Worm (Caenorhabditis elegans) whole organism, L3 larva: ENCODE data around the gene degl-2.
A peak's percentile ranks its signal among the peaks of the same experiment; 100 is the strongest.
"Not testable (repeated sequence)": the region's sequence is repeated elsewhere in the genome, so short reads cannot be mapped to it uniquely, and the experiment has no call there.

Experiments
- ZK546.5 ChIP-seq: sonication (generic microtip); optimal IDR thresholded peaks from 2 replicates; lab custom pipeline; 2017; ENCODE audit warnings: missing biosample characterization, missing genetic modification characterization
- aly-2 ChIP-seq: fragments of 150-350 bp; optimal IDR thresholded peaks from 2 replicates; lab custom pipeline; 2014; ENCODE audit warnings: missing biosample characterization, missing genetic modification characterization
- ama-1 ChIP-seq: fragments of 150-350 bp; optimal IDR thresholded peaks from 2 replicates; lab custom pipeline; 2018
- ceh-16 ChIP-seq: sonication (generic microtip); optimal IDR thresholded peaks from 2 replicates; lab custom pipeline; 2017; ENCODE audit warnings: missing biosample characterization, missing genetic modification characterization
- daf-12 ChIP-seq: fragments of 150-350 bp; optimal IDR thresholded peaks from 2 replicates; lab custom pipeline; 2014; ENCODE audit warnings: missing biosample characterization, missing genetic modification reagents, missing genetic modification characterization
- elt-1 ChIP-seq: fragments of 150-350 bp; optimal IDR thresholded peaks from 2 replicates; lab custom pipeline; 2014; ENCODE audit warnings: missing biosample characterization, missing genetic modification characterization
- elt-2 ChIP-seq: sonication (generic microtip); optimal IDR thresholded peaks from 2 replicates; lab custom pipeline; 2016; ENCODE audit warnings: missing genetic modification reagents, mild to moderate bottlenecking, missing genetic modification characterization, missing compliant biosample characterization
- elt-3 ChIP-seq, 3 experiments: fragments of 150-350 bp in 1 of 3; sonication (generic microtip) in 2 of 3; optimal IDR thresholded peaks; 2 replicates in 2 of 3; 4 replicates in 1 of 3; lab custom pipeline; 2014 to 2017; ENCODE audit warnings: missing biosample characterization in 3 of 3, missing genetic modification characterization in 3 of 3
- eor-1 ChIP-seq, 2 experiments: fragments of 150-350 bp; optimal IDR thresholded peaks; 2 replicates each; lab custom pipeline; 2014 to 2018; ENCODE audit warnings: missing biosample characterization in 2 of 2, missing genetic modification characterization in 2 of 2
- fkh-10 ChIP-seq: sonication (generic microtip); optimal IDR thresholded peaks from 2 replicates; lab custom pipeline; 2017; ENCODE audit warnings: missing biosample characterization, missing genetic modification reagents, missing genetic modification characterization
- fos-1 ChIP-seq: fragments of 150-350 bp; optimal IDR thresholded peaks from 2 replicates; lab custom pipeline; 2014; ENCODE audit warnings: missing biosample characterization, missing genetic modification characterization
- hmg-11 ChIP-seq: sonication (generic microtip); optimal IDR thresholded peaks from 2 replicates; lab custom pipeline; 2016; ENCODE audit warnings: missing genetic modification characterization, missing compliant biosample characterization
- lin-15B ChIP-seq: fragments of 150-350 bp; optimal IDR thresholded peaks from 2 replicates; lab custom pipeline; 2014; ENCODE audit warnings: missing biosample characterization, missing genetic modification characterization
- lin-39 ChIP-seq: fragments of 150-350 bp; optimal IDR thresholded peaks from 2 replicates; lab custom pipeline; 2018; ENCODE audit warnings: missing biosample characterization, missing genetic modification reagents, missing genetic modification characterization
- mdl-1 ChIP-seq: fragments of 150-350 bp; optimal IDR thresholded peaks from 2 replicates; lab custom pipeline; 2014; ENCODE audit warnings: missing biosample characterization, missing genetic modification characterization
- nhr-12 ChIP-seq: fragments of 150-350 bp; optimal IDR thresholded peaks from 2 replicates; lab custom pipeline; 2014; ENCODE audit warnings: missing biosample characterization, missing genetic modification characterization
- nhr-23 ChIP-seq: fragments of 150-350 bp; optimal IDR thresholded peaks from 2 replicates; lab custom pipeline; 2014; ENCODE audit warnings: missing biosample characterization, missing genetic modification reagents, missing genetic modification characterization
- nhr-237 ChIP-seq: fragments of 150-350 bp; optimal IDR thresholded peaks from 2 replicates; lab custom pipeline; 2014; ENCODE audit warnings: missing biosample characterization, missing genetic modification characterization
- nhr-25 ChIP-seq: sonication (generic microtip); optimal IDR thresholded peaks from 2 replicates; lab custom pipeline; 2017; ENCODE audit warnings: missing biosample characterization, missing genetic modification characterization
- nhr-28 ChIP-seq: fragments of 150-350 bp; optimal IDR thresholded peaks from 2 replicates; lab custom pipeline; 2014; ENCODE audit warnings: missing biosample characterization, missing genetic modification characterization
- nhr-76 ChIP-seq: fragments of 150-350 bp; sonication (generic microtip); optimal IDR thresholded peaks from 5 replicates; lab custom pipeline; 2014; ENCODE audit warnings: missing biosample characterization, missing genetic modification characterization
- nhr-77 ChIP-seq: fragments of 150-350 bp; optimal IDR thresholded peaks from 2 replicates; lab custom pipeline; 2014; ENCODE audit warnings: missing biosample characterization, missing genetic modification characterization
- pha-4 ChIP-seq: fragments of 150-350 bp; optimal IDR thresholded peaks from 2 replicates; lab custom pipeline; 2014; ENCODE audit warnings: missing biosample characterization, missing genetic modification reagents, missing genetic modification characterization
- pqm-1 ChIP-seq: fragments of 150-350 bp; optimal IDR thresholded peaks from 2 replicates; lab custom pipeline; 2017; ENCODE audit warnings: missing biosample characterization, missing genetic modification characterization, inconsistent platforms
- sea-2 ChIP-seq: fragments of 150-350 bp; sonication (generic microtip); optimal IDR thresholded peaks from 4 replicates; lab custom pipeline; 2014; ENCODE audit warnings: missing biosample characterization, missing genetic modification reagents, missing genetic modification characterization
- skn-1 ChIP-seq: fragments of 150-350 bp; optimal IDR thresholded peaks from 2 replicates; lab custom pipeline; 2014; ENCODE audit warnings: missing biosample characterization, missing genetic modification characterization
- snpc-4 ChIP-seq: fragments of 150-350 bp; optimal IDR thresholded peaks from 2 replicates; lab custom pipeline; 2014; ENCODE audit warnings: missing biosample characterization, missing genetic modification characterization
- tbx-2 ChIP-seq: sonication (generic microtip); optimal IDR thresholded peaks from 2 replicates; lab custom pipeline; 2016; ENCODE audit warnings: mild to moderate bottlenecking, missing genetic modification characterization, missing compliant biosample characterization
- unc-39 ChIP-seq: sonication (generic microtip); optimal IDR thresholded peaks from 4 replicates; lab custom pipeline; 2017; ENCODE audit warnings: missing biosample characterization, missing genetic modification characterization
- unc-62 ChIP-seq: fragments of 150-350 bp; sonication (generic microtip); optimal IDR thresholded peaks from 4 replicates; lab custom pipeline; 2014; ENCODE audit warnings: missing biosample characterization, missing genetic modification reagents, missing genetic modification characterization
- zag-1 ChIP-seq: fragments of 150-350 bp; optimal IDR thresholded peaks from 2 replicates; lab custom pipeline; 2014; ENCODE audit warnings: missing biosample characterization, missing genetic modification characterization
- ztf-11 ChIP-seq: fragments of 150-350 bp; optimal IDR thresholded peaks from 2 replicates; lab custom pipeline; 2014; ENCODE audit warnings: missing biosample characterization, missing genetic modification characterization
- ztf-4 ChIP-seq: fragments of 150-350 bp; optimal IDR thresholded peaks from 2 replicates; lab custom pipeline; 2014; ENCODE audit warnings: missing biosample characterization, missing genetic modification characterization

degl-2 gene

DNA sequence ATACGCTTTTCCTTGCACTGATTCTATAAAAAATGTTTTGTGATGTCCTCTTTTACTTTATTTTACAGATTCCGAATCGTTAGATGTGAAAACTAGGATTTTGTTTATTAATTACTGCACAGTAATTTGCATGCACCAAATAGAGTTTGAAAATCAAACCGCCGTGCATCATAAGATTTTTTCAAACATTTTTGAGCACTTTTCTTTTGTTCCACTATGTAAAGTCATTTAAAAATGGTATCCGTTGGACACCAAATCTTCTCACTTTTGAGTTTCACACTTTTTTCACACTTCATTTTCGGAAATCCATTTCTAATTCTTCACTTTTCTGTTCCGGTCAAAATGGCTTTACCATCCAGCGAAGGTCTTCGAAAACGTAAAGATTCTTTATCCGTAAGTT, at the start of gene degl-2:
Gene degl-2, plus strand, starts transcription at position 301 of the 400 bp plus-strand sequence.
- TF ChIP-seq nhr-23 (tag; lab: Kevin White, UChicago), result no peak
- TF ChIP-seq aly-2 (tag; lab: Kevin White, UChicago), result no peak
- no peak for TF ChIP-seq hmg-11 (tag; lab: Kevin White, UChicago)
- TF ChIP-seq mdl-1 (tag; lab: Kevin White, UChicago), result no peak
- TF ChIP-seq nhr-28, result no peak
- TF ChIP-seq snpc-4, result no peak
- no peak for TF ChIP-seq elt-3 (tag; optimal IDR thresholded peaks at IDR 0.05; lab: Kevin White, UChicago)
- TF ChIP-seq pha-4 (tag; lab: Kevin White, UChicago), result no peak
- TF ChIP-seq nhr-12 (tag; lab: Kevin White, UChicago), result no peak
- no peak for TF ChIP-seq nhr-25
- TF ChIP-seq eor-1 (tag; optimal IDR thresholded peaks at IDR 0.05; lab: Kevin White, UChicago), result no peak
- no peak for TF ChIP-seq elt-2 (tag; lab: Kevin White, UChicago)
- TF ChIP-seq pqm-1 (tag; lab: Kevin White, UChicago), result no peak
- TF ChIP-seq lin-39 (tag; lab: Kevin White, UChicago), result no peak

DNA sequence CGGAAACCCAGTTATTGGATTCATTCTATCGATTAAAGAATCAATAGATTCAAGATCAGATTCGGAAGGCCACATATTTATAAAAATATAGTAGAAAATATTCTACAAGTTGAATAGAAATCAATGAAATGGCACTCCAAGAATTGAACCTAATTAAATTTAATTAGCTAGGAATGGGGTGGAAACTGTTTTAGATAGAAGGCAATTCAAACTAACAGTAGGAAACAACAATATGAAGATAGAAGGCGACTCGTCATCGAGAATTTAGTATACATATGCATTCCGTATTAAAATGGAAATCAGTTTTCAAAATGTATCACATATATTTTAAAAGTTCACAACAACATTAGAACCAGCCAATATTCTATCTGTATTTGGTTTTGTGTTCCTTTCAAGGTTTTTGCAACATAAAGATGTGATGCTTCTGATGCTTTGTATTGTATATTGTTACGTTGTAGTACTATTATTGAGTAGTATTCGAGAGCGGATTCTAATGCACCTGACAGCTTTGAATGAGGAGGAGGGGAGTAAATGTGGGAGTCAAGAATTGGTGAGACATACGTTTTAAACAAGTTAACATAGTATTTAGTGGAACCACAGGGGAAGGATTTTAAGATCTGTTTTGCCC, 47.4 kb upstream of the degl-2 start, which contains the start of the genes F27C8.3 and F27C8.2:
Gene F27C8.3, minus strand, starts transcription at position 101 of the 628 bp plus-strand sequence.
Gene F27C8.2, plus strand, starts transcription at position 578 of the 628 bp plus-strand sequence.
- TF ChIP-seq elt-1 (tag; lab: Kevin White, UChicago); unc-62 (GFP tag; lab: Kevin White, UChicago); fkh-10: not testable (repeated sequence)

- TF ChIP-seq tbx-2 (tag; lab: Kevin White, UChicago) (no peak), aly-2 (tag; lab: Kevin White, UChicago) (no peak), pha-4 (tag; lab: Kevin White, UChicago) (no peak), eor-1 (tag; optimal IDR thresholded peaks at IDR 0.05; lab: Kevin White, UChicago) (no peak), fos-1 (tag; lab: Kevin White, UChicago) (no peak), unc-39 (tag; lab: Kevin White, UChicago) (no peak), ama-1 (no peak), nhr-237 (tag; lab: Kevin White, UChicago) (no peak), hmg-11 (tag; lab: Kevin White, UChicago) (no peak), daf-12 (tag; lab: Kevin White, UChicago) (no peak), lin-15B (no peak), elt-2 (tag; lab: Kevin White, UChicago) (no peak), nhr-23 (tag; lab: Kevin White, UChicago) (no peak), ceh-16 (no peak), zag-1 (tag; lab: Kevin White, UChicago) (no peak), nhr-12 (tag; lab: Kevin White, UChicago) (no peak), fkh-10 (no peak), nhr-28 (no peak), ztf-11 (no peak), ztf-4 (tag; lab: Kevin White, UChicago) (no peak)
These were observed 41.7 kb upstream of the degl-2 start, which contains the start of gene aat-1 for ce11 chrIV:9601595-9601994. Gene aat-1, minus strand, starts transcription at chrIV:9601695.

DNA sequence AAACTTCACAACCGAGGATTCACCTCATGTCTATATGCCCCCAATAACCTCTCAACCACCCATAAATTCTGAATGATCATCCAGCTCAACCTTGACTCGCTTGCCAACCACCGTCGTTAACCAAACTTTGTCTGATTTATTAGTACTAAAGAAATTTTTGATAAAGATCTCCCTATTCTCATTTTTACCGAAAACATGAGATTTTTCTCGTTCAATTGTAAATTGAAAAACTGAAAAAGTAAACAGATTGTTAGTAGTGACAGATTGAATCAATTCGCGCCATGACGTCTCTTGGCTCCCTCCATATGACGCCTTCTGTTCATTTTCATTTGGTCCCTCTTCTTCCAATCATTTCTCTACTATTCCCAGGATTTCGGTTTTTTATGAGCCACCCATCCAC, 35.3 kb upstream of the degl-2 start:
- TF ChIP-seq elt-1 (tag; lab: Kevin White, UChicago), result peak; percentile 98
- no peak for TF ChIP-seq sea-2 (GFP tag; lab: Kevin White, UChicago)

- TF ChIP-seq nhr-76 (tag; lab: Kevin White, UChicago) (no peak), elt-1 (tag; lab: Kevin White, UChicago) (peak; percentile 93), ZK546.5 (no peak), hmg-11 (tag; lab: Kevin White, UChicago) (no peak), fkh-10 (no peak), eor-1 (tag; optimal IDR thresholded peaks at IDR 0.05; lab: Kevin White, UChicago) (no peak), nhr-28 (no peak), skn-1 (tag; lab: Kevin White, UChicago) (no peak), lin-15B (no peak), nhr-77 (tag; lab: Kevin White, UChicago) (no peak), ama-1 (no peak), pqm-1 (tag; lab: Kevin White, UChicago) (no peak), nhr-25 (peak; percentile 55)
These were observed 34.2 kb upstream of the degl-2 start for ce11 chrIV:9609095-9609494.
